Fruit fly (Drosophila melanogaster) whole organism, embryonic: ENCODE data around the gene Eig71Ec.

ENCODE experiments used
- CG10209 ChIP-seq: fragments of 200-800 bp; sonication (Bioruptor generic); optimal IDR thresholded peaks from 3 replicates; lab custom pipeline; 2017; ENCODE audit warnings: missing biosample characterization, mild to moderate bottlenecking, missing genetic modification characterization, missing genetic modification reagents
- CG10274 ChIP-seq: fragments of 200-800 bp; sonication (Bioruptor generic); optimal IDR thresholded peaks from 3 replicates; lab custom pipeline; 2017; ENCODE audit warnings: missing biosample characterization, mild to moderate bottlenecking, missing genetic modification characterization
- CG11398 ChIP-seq: fragments of 200-800 bp; sonication (Bioruptor generic); optimal IDR thresholded peaks from 2 replicates; lab custom pipeline; 2016; ENCODE audit warnings: missing biosample characterization, missing genetic modification characterization
- CG12236 ChIP-seq: fragments of 200-800 bp; sonication (Bioruptor generic); optimal IDR thresholded peaks from 2 replicates; lab custom pipeline; 2016; ENCODE audit warnings: missing biosample characterization, missing genetic modification characterization
- CG12299 ChIP-seq: fragments of 200-800 bp; sonication (Bioruptor generic); optimal IDR thresholded peaks from 2 replicates; lab custom pipeline; 2018; ENCODE audit warnings: missing biosample characterization, mild to moderate bottlenecking, missing genetic modification characterization
- CG12391 ChIP-seq: fragments of 200-800 bp; sonication (Bioruptor generic); optimal IDR thresholded peaks from 3 replicates; lab custom pipeline; 2018; ENCODE audit warnings: missing biosample characterization, mild to moderate bottlenecking, missing genetic modification characterization, moderate library complexity
- CG12659 ChIP-seq: fragments of 200-800 bp; sonication (Bioruptor generic); optimal IDR thresholded peaks from 3 replicates; lab custom pipeline; 2017; ENCODE audit warnings: mild to moderate bottlenecking, missing biosample characterization, missing genetic modification reagents, missing genetic modification characterization
- CG14441 ChIP-seq: fragments of 200-800 bp; sonication (Bioruptor generic); IDR thresholded peaks from 2 replicates; pipeline ENCODE4 v1.3.6; 2022; ENCODE audit warnings: missing biosample characterization, missing genetic modification characterization
- CG1529 ChIP-seq: fragments of 200-800 bp; sonication (Bioruptor generic); optimal IDR thresholded peaks from 3 replicates; lab custom pipeline; 2018; ENCODE audit warnings: missing biosample characterization, missing genetic modification characterization
- CG1603 ChIP-seq: fragments of 200-800 bp; sonication (Bioruptor generic); optimal IDR thresholded peaks from 2 replicates; lab custom pipeline; 2019; ENCODE audit warnings: missing biosample characterization, mild to moderate bottlenecking, missing genetic modification characterization, moderate library complexity
- CG17328 ChIP-seq: fragments of 200-800 bp; sonication (Bioruptor generic); IDR thresholded peaks from 2 replicates; pipeline ENCODE4 v1.3.6; 2022; ENCODE audit warnings: missing biosample characterization, missing genetic modification characterization
- CG17612 ChIP-seq: fragments of 200-800 bp; sonication (Bioruptor generic); IDR thresholded peaks from 2 replicates; pipeline ENCODE4 v1.3.6; 2022; ENCODE audit warnings: missing biosample characterization, missing genetic modification characterization
- CG17829 ChIP-seq: fragments of 200-800 bp; optimal IDR thresholded peaks from 2 replicates; lab custom pipeline; 2019; ENCODE audit warnings: missing biosample characterization, mild to moderate bottlenecking, missing genetic modification characterization, moderate library complexity
- CG18262 ChIP-seq: fragments of 200-800 bp; optimal IDR thresholded peaks from 3 replicates; lab custom pipeline; 2019; ENCODE audit warnings: missing biosample characterization, mild to moderate bottlenecking, missing genetic modification characterization, moderate library complexity
- CG2678 ChIP-seq: fragments of 200-800 bp; sonication (Bioruptor generic); optimal IDR thresholded peaks from 3 replicates; lab custom pipeline; 2019; ENCODE audit warnings: missing biosample characterization, mild to moderate bottlenecking, missing genetic modification characterization, moderate library complexity
- CG2712 ChIP-seq: fragments of 200-800 bp; optimal IDR thresholded peaks from 3 replicates; lab custom pipeline; 2019; ENCODE audit warnings: missing biosample characterization, mild to moderate bottlenecking, missing genetic modification characterization, moderate library complexity
- CG30403 ChIP-seq: fragments of 200-800 bp; sonication (Bioruptor generic); optimal IDR thresholded peaks from 3 replicates; lab custom pipeline; 2016; ENCODE audit warnings: missing biosample characterization, missing genetic modification characterization
- CG31224 ChIP-seq: fragments of 200-800 bp; sonication (Bioruptor generic); IDR thresholded peaks from 2 replicates; pipeline ENCODE4 v1.3.6; 2022; ENCODE audit warnings: missing biosample characterization, missing genetic modification characterization
- CG34224 ChIP-seq: fragments of 200-800 bp; sonication (Bioruptor generic); IDR thresholded peaks from 3 replicates; pipeline ENCODE4 v1.3.6; 2022; ENCODE audit warnings: missing biosample characterization, missing genetic modification characterization; ENCODE audit not compliant: partially characterized antibody
- CG4404 ChIP-seq: fragments of 200-800 bp; sonication (Bioruptor generic); IDR thresholded peaks from 2 replicates; pipeline ENCODE4 v1.3.6; 2022; ENCODE audit warnings: missing biosample characterization, missing genetic modification characterization
- CG4424 ChIP-seq: fragments of 200-800 bp; sonication (Bioruptor generic); optimal IDR thresholded peaks from 3 replicates; lab custom pipeline; 2016; ENCODE audit warnings: missing biosample characterization, missing genetic modification characterization
- CG4820 ChIP-seq: fragments of 200-800 bp; sonication (Bioruptor generic); optimal IDR thresholded peaks from 3 replicates; lab custom pipeline; 2016; ENCODE audit warnings: missing biosample characterization, missing genetic modification characterization
- CG7786 ChIP-seq: fragments of 200-800 bp; sonication (Bioruptor generic); optimal IDR thresholded peaks from 2 replicates; lab custom pipeline; 2016; ENCODE audit warnings: missing biosample characterization, missing genetic modification characterization
- CG7839 ChIP-seq: fragments of 200-800 bp; sonication (Bioruptor generic); optimal IDR thresholded peaks from 3 replicates; lab custom pipeline; 2018; ENCODE audit warnings: missing biosample characterization, mild to moderate bottlenecking, missing genetic modification characterization, moderate library complexity
- CG7928 ChIP-seq: fragments of 200-800 bp; sonication (Bioruptor generic); optimal IDR thresholded peaks from 2 replicates; lab custom pipeline; 2017; ENCODE audit warnings: missing biosample characterization, mild to moderate bottlenecking, missing genetic modification characterization
- CG8478 ChIP-seq: fragments of >200 bp; optimal IDR thresholded peaks from 2 replicates; lab custom pipeline; 2018
- Ets97D ChIP-seq: fragments of 200-800 bp; sonication (Bioruptor generic); optimal IDR thresholded peaks from 3 replicates; lab custom pipeline; 2016; ENCODE audit warnings: missing biosample characterization, missing genetic modification characterization
- Hr39 ChIP-seq: fragments of >200 bp; optimal IDR thresholded peaks from 2 replicates; lab custom pipeline; 2017
- Hsf ChIP-seq: fragments of 200-800 bp; sonication (Bioruptor generic); optimal IDR thresholded peaks from 3 replicates; lab custom pipeline; 2016; ENCODE audit warnings: missing biosample characterization, missing genetic modification characterization
- Pdp1 ChIP-seq, 2 experiments: fragments of 200-800 bp; sonication (Bioruptor generic); optimal IDR thresholded peaks; 3 replicates each; lab custom pipeline; 2016; ENCODE audit warnings: missing biosample characterization in 2 of 2, missing genetic modification characterization in 2 of 2, mild to moderate bottlenecking in 1 of 2, moderate library complexity in 1 of 2
- Ssrp ChIP-seq: fragments of 200-800 bp; sonication (Bioruptor generic); optimal IDR thresholded peaks from 2 replicates; lab custom pipeline; 2018; ENCODE audit warnings: missing biosample characterization, mild to moderate bottlenecking, missing genetic modification characterization, moderate library complexity
- Vsx1 ChIP-seq: fragments of 200-800 bp; sonication (Bioruptor generic); optimal IDR thresholded peaks from 2 replicates; lab custom pipeline; 2017; ENCODE audit warnings: missing biosample characterization, mild to moderate bottlenecking, missing genetic modification characterization, missing genetic modification reagents
- YL-1 ChIP-seq: fragments of 200-800 bp; sonication (Bioruptor generic); optimal IDR thresholded peaks from 3 replicates; lab custom pipeline; 2017; ENCODE audit warnings: missing biosample characterization, mild to moderate bottlenecking, missing genetic modification characterization
- az2 ChIP-seq: fragments of 200-800 bp; sonication (Bioruptor generic); optimal IDR thresholded peaks from 3 replicates; lab custom pipeline; 2016; ENCODE audit warnings: missing biosample characterization, missing genetic modification characterization
- cato ChIP-seq: fragments of 200-800 bp; sonication (Bioruptor generic); optimal IDR thresholded peaks from 2 replicates; lab custom pipeline; 2016; ENCODE audit warnings: missing biosample characterization, missing genetic modification characterization, borderline replicate concordance
- corto ChIP-seq: fragments of 200-800 bp; sonication (Bioruptor generic); optimal IDR thresholded peaks from 2 replicates; lab custom pipeline; 2016; ENCODE audit warnings: missing biosample characterization, mild to moderate bottlenecking, missing genetic modification characterization, moderate library complexity
- cwo ChIP-seq: fragments of 200-800 bp; sonication (Bioruptor generic); optimal IDR thresholded peaks from 3 replicates; lab custom pipeline; 2017; ENCODE audit warnings: missing biosample characterization, missing genetic modification characterization, mild to moderate bottlenecking, moderate library complexity, missing genetic modification reagents
- dati ChIP-seq: fragments of 200-800 bp; sonication (Bioruptor generic); IDR thresholded peaks from 2 replicates; pipeline ENCODE4 v1.3.6; 2022; ENCODE audit warnings: missing biosample characterization, missing genetic modification characterization
- dysf ChIP-seq: fragments of 200-800 bp; sonication (Bioruptor generic); IDR thresholded peaks from 3 replicates; pipeline ENCODE4 v1.3.6; 2022; ENCODE audit warnings: missing biosample characterization, missing genetic modification characterization
- emc ChIP-seq: fragments of 200-800 bp; sonication (Bioruptor generic); optimal IDR thresholded peaks from 2 replicates; lab custom pipeline; 2016; ENCODE audit warnings: missing biosample characterization, missing genetic modification characterization
- ewg ChIP-seq: fragments of 200-800 bp; sonication (Bioruptor generic); optimal IDR thresholded peaks from 3 replicates; lab custom pipeline; 2017; ENCODE audit warnings: mild to moderate bottlenecking, missing biosample characterization, missing genetic modification reagents, missing genetic modification characterization
- fd102C ChIP-seq: fragments of 200-800 bp; sonication (Bioruptor generic); optimal IDR thresholded peaks from 2 replicates; lab custom pipeline; 2018; ENCODE audit warnings: missing biosample characterization, mild to moderate bottlenecking, missing genetic modification characterization, moderate library complexity
- gem ChIP-seq: fragments of 200-800 bp; sonication (Bioruptor generic); optimal IDR thresholded peaks from 2 replicates; lab custom pipeline; 2019; ENCODE audit warnings: missing biosample characterization, mild to moderate bottlenecking, missing genetic modification characterization, moderate library complexity
- gfzf ChIP-seq: fragments of 200-800 bp; sonication (Bioruptor generic); optimal IDR thresholded peaks from 2 replicates; lab custom pipeline; 2016; ENCODE audit warnings: missing biosample characterization, mild to moderate bottlenecking, missing genetic modification characterization, moderate library complexity
- otp ChIP-seq: fragments of 200-800 bp; sonication (Bioruptor generic); IDR thresholded peaks from 3 replicates; pipeline ENCODE4, ENCODE4 v1.3.6; 2022; ENCODE audit warnings: missing biosample characterization, missing genetic modification characterization
- pho ChIP-seq: fragments of 200-800 bp; sonication (Bioruptor generic); optimal IDR thresholded peaks from 2 replicates; lab custom pipeline; 2016; ENCODE audit warnings: missing biosample characterization, missing genetic modification characterization
- ranshi ChIP-seq: fragments of 200-800 bp; sonication (Bioruptor generic); IDR thresholded peaks from 2 replicates; pipeline ENCODE4 v1.3.6; 2022; ENCODE audit warnings: missing biosample characterization, missing genetic modification characterization
- sens ChIP-seq: fragments of 200-800 bp; sonication (Bioruptor generic); peaks from one replicate; lab custom pipeline; 2016; ENCODE audit warnings: missing biosample characterization, missing genetic modification characterization
- stwl ChIP-seq: fragments of 200-800 bp; sonication (Bioruptor generic); optimal IDR thresholded peaks from 3 replicates; lab custom pipeline; 2018; ENCODE audit warnings: missing biosample characterization, mild to moderate bottlenecking, missing genetic modification characterization, moderate library complexity
- tio ChIP-seq: fragments of 200-800 bp; sonication (Bioruptor generic); optimal IDR thresholded peaks from 2 replicates; lab custom pipeline; 2017; ENCODE audit warnings: missing biosample characterization, missing genetic modification characterization, inconsistent platforms
- twi ChIP-seq: fragments of 200-800 bp; optimal IDR thresholded peaks from 2 replicates; lab custom pipeline; 2019; ENCODE audit warnings: missing biosample characterization, mild to moderate bottlenecking, missing genetic modification characterization, moderate library complexity

Gene Eig71Ec

dm6 chr3L:15672800-15673199 is 20.7 kb upstream of the Eig71Ec start (continued):
- no peak for TF ChIP-seq Ets97D (GFP tag; lab: Kevin White, UChicago)
- TF ChIP-seq Hr39 (lab: Kevin White, UChicago) = no peak
- TF ChIP-seq CG4820 (GFP tag; lab: Kevin White, UChicago) = peak; percentile 6
- TF ChIP-seq CG12236 (GFP tag; lab: Kevin White, UChicago) = no peak
- no peak for TF ChIP-seq emc (GFP tag; lab: Kevin White, UChicago)
- no peak for TF ChIP-seq ranshi (GFP tag; lab: Robert Waterston, UW)
- TF ChIP-seq otp (GFP tag; lab: Robert Waterston, UW) = 0 out of 3 replicates have a peak, but pooled peaks have one; percentile 15
- TF ChIP-seq Ssrp (tag; lab: Kevin White, UChicago) = peak; percentile 48
- TF ChIP-seq stwl = peak; percentile 31
- 0 out of 2 replicates have a peak, but pooled peaks have one; percentile 19 for TF ChIP-seq dati (GFP tag; lab: Robert Waterston, UW)
- no peak for TF ChIP-seq CG11398 (GFP tag; lab: Kevin White, UChicago)
- TF ChIP-seq CG17328 (GFP tag; lab: Robert Waterston, UW) = peak; percentile 40; the same call in 1 of the 2 replicates
- peak; percentile 36 for TF ChIP-seq fd102C (GFP tag; lab: Kevin White, UChicago)
- peak; percentile 61 for TF ChIP-seq CG17829 (tag; lab: Kevin White, UChicago)
- TF ChIP-seq CG1603 (tag; lab: Kevin White, UChicago) = peak; percentile 29
- no peak for TF ChIP-seq CG10274 (GFP tag; lab: Kevin White, UChicago)
- peak; percentile 13 for TF ChIP-seq CG1529 (GFP tag; lab: Kevin White, UChicago)
- peak; percentile 54 for TF ChIP-seq CG12391 (tag; lab: Kevin White, UChicago)
- TF ChIP-seq cwo = no peak
- TF ChIP-seq CG12299 = no peak
- peak; percentile 26 for TF ChIP-seq twi (tag; lab: Kevin White, UChicago)
- TF ChIP-seq CG30403 = peak; percentile 14
- TF ChIP-seq CG14441 (GFP tag; lab: Robert Waterston, UW) = no peak
- TF ChIP-seq corto (GFP tag; lab: Kevin White, UChicago) = no peak
- TF ChIP-seq CG12659 (GFP tag; lab: Kevin White, UChicago) = no peak
- no peak for TF ChIP-seq CG8478 (lab: Kevin White, UChicago)
- peak; percentile 7 for TF ChIP-seq cato (GFP tag; lab: Kevin White, UChicago)
- peak; percentile 29; the same call in 1 of the 2 replicates for TF ChIP-seq CG4404 (GFP tag; lab: Robert Waterston, UW)
- TF ChIP-seq pho (GFP tag; lab: Kevin White, UChicago) = no peak
- peak; percentile 17 for TF ChIP-seq CG2678 (tag; lab: Kevin White, UChicago)
- TF ChIP-seq CG2712 (tag; lab: Kevin White, UChicago) = peak; percentile 72
- TF ChIP-seq az2 (GFP tag; lab: Kevin White, UChicago) = peak; percentile 43
- TF ChIP-seq Hsf = peak; percentile 34
- TF ChIP-seq dysf (GFP tag; lab: Robert Waterston, UW) = no peak
- TF ChIP-seq gem = peak; percentile 67
- no peak for TF ChIP-seq gfzf (GFP tag; lab: Kevin White, UChicago)
- TF ChIP-seq CG10209 (GFP tag; lab: Kevin White, UChicago) = peak; percentile 11
- no peak for TF ChIP-seq Vsx1 (GFP tag; lab: Kevin White, UChicago)
- peak; percentile 60 for TF ChIP-seq CG18262 (tag; lab: Kevin White, UChicago)
- TF ChIP-seq YL-1 (GFP tag; lab: Kevin White, UChicago) = no peak
- peak; percentile 43 for TF ChIP-seq CG4424
- TF ChIP-seq ewg (GFP tag; lab: Kevin White, UChicago) = no peak
- TF ChIP-seq CG17612 (GFP tag; lab: Robert Waterston, UW) = no peak
- TF ChIP-seq CG34224 = no peak
- TF ChIP-seq CG7786 (GFP tag; lab: Kevin White, UChicago) = no peak
- peak; percentile 29 for TF ChIP-seq tio (GFP tag; lab: Kevin White, UChicago)
- no peak for TF ChIP-seq CG7928 (GFP tag; lab: Kevin White, UChicago)
- TF ChIP-seq sens (GFP tag; lab: Kevin White, UChicago) = peak; percentile 87
- TF ChIP-seq CG7839 (tag; lab: Kevin White, UChicago) = peak; percentile 29
- peak in 1 of 2 experiments; percentile 19 for TF ChIP-seq Pdp1 (GFP tag; optimal IDR thresholded peaks at IDR 0.05; lab: Kevin White, UChicago)
- TF ChIP-seq CG31224 = no peak
